Worm (Caenorhabditis elegans) whole organism, late embryonic: ENCODE data around the gene unc-6.

Experiments used
- ama-1 ChIP-seq: fragments of 150-350 bp; optimal IDR thresholded peaks from 2 replicates; lab custom pipeline; 2014
- ets-4 ChIP-seq: sonication (generic microtip); optimal IDR thresholded peaks from 2 replicates; lab custom pipeline; 2016; ENCODE audit warnings: missing genetic modification characterization, missing compliant biosample characterization
- fax-1 ChIP-seq: sonication (generic microtip); optimal IDR thresholded peaks from 2 replicates; lab custom pipeline; 2016; ENCODE audit warnings: missing genotype, missing genetic modification characterization, missing compliant biosample characterization
- hlh-15 ChIP-seq: sonication (generic microtip); optimal IDR thresholded peaks from 2 replicates; lab custom pipeline; 2016; ENCODE audit warnings: missing genetic modification characterization, missing compliant biosample characterization
- hlh-8 ChIP-seq: sonication (generic microtip); optimal IDR thresholded peaks from 2 replicates; lab custom pipeline; 2016; ENCODE audit warnings: missing genotype, missing genetic modification characterization, missing compliant biosample characterization
- nfya-1 ChIP-seq: sonication (generic microtip); optimal IDR thresholded peaks from 2 replicates; lab custom pipeline; 2017; ENCODE audit warnings: missing genetic modification characterization, mild to moderate bottlenecking, missing compliant biosample characterization, antibody characterized with exemption, moderate library complexity
- nhr-11 ChIP-seq: fragments of 150-350 bp; optimal IDR thresholded peaks from 2 replicates; lab custom pipeline; 2014; ENCODE audit warnings: missing biosample characterization, missing genetic modification characterization
- pha-4 ChIP-seq: fragments of 150-350 bp; optimal IDR thresholded peaks from 2 replicates; lab custom pipeline; 2018; ENCODE audit warnings: missing biosample characterization, missing genetic modification reagents, missing genetic modification characterization
- pqm-1 ChIP-seq: sonication (generic microtip); optimal IDR thresholded peaks from 2 replicates; lab custom pipeline; 2016; ENCODE audit warnings: missing genetic modification characterization, missing compliant biosample characterization

- TF ChIP-seq ets-4 (tag; lab: Kevin White, UChicago) (no peak), hlh-8 (no peak), fax-1 (tag; lab: Kevin White, UChicago) (no peak), nhr-11 (tag; lab: Kevin White, UChicago) (no peak), nfya-1 (tag; lab: Kevin White, UChicago) (no peak), pqm-1 (no peak), hlh-15 (tag; lab: Kevin White, UChicago) (no peak), pha-4 (no peak), ama-1 (no peak)
Measured at ce11 chrX:6867707-6868106, 21.8 kb upstream of the unc-6 start.
